Worm (Caenorhabditis elegans) whole organism, young adult: ENCODE measurements around the gene F01G10.10.
A peak's percentile ranks its signal among the peaks of the same experiment; 100 is the strongest.

Experiments
- B0035.1 ChIP-seq: sonication (generic microtip); optimal IDR thresholded peaks from 2 replicates; lab custom pipeline; 2016; ENCODE audit warnings: missing genetic modification characterization, mild to moderate bottlenecking, missing compliant biosample characterization, missing genotype, missing genetic modification reagents
- C17E4.6 ChIP-seq: fragments of 200-800 bp; sonication (Bioruptor generic); IDR thresholded peaks from 2 replicates; pipeline ENCODE4 v1.3.6; 2022; ENCODE audit warnings: missing genetic modification reagents, missing genetic modification characterization, missing compliant biosample characterization
- F23B12.7 ChIP-seq: sonication (generic microtip); optimal IDR thresholded peaks from 2 replicates; lab custom pipeline; 2017; ENCODE audit warnings: missing genetic modification characterization, mild to moderate bottlenecking, missing compliant biosample characterization, antibody characterized with exemption, moderate library complexity; ENCODE audit not compliant: insufficient read depth
- F33H1.4 ChIP-seq: fragments of 200-800 bp; sonication (Bioruptor generic); IDR thresholded peaks from 2 replicates; pipeline ENCODE4 v1.3.6; 2022; ENCODE audit warnings: missing genetic modification reagents, missing genetic modification characterization, missing compliant biosample characterization
- F49E8.2 ChIP-seq: sonication (generic microtip); optimal IDR thresholded peaks from 3 replicates; lab custom pipeline; 2017; ENCODE audit warnings: missing genetic modification characterization, mild to moderate bottlenecking, missing compliant biosample characterization, antibody characterized with exemption, moderate library complexity; ENCODE audit not compliant: insufficient read depth
- F52B5.7 ChIP-seq: sonication (generic microtip); optimal IDR thresholded peaks from 2 replicates; lab custom pipeline; 2016; ENCODE audit warnings: mild to moderate bottlenecking, missing genetic modification characterization, missing compliant biosample characterization
- F55B11.4 ChIP-seq: sonication (generic microtip); optimal IDR thresholded peaks from 2 replicates; lab custom pipeline; 2016; ENCODE audit warnings: missing compliant biosample characterization, missing genetic modification characterization, borderline replicate concordance; ENCODE audit not compliant: insufficient read depth
- F57C9.4 ChIP-seq: sonication (generic microtip); optimal IDR thresholded peaks from 2 replicates; lab custom pipeline; 2017; ENCODE audit warnings: mild to moderate bottlenecking, missing genetic modification characterization, missing compliant biosample characterization
- K12H6.12 ChIP-seq: fragments of 200-800 bp; sonication (Bioruptor generic); optimal IDR thresholded peaks from 2 replicates; lab custom pipeline; 2018; ENCODE audit warnings: mild to moderate bottlenecking, missing genetic modification characterization, missing compliant biosample characterization
- T07F8.4 ChIP-seq: sonication (generic microtip); optimal IDR thresholded peaks from 2 replicates; lab custom pipeline; 2016; ENCODE audit warnings: mild to moderate bottlenecking, missing genetic modification characterization, moderate library complexity, missing compliant biosample characterization
- Y53G8AR.9 ChIP-seq: fragments of 200-800 bp; sonication (Bioruptor generic); conservative IDR thresholded peaks from 2 replicates; pipeline ENCODE4 v1.3.6; 2022; ENCODE audit warnings: missing genetic modification reagents, missing genetic modification characterization, missing compliant biosample characterization
- Y67H2A.10 ChIP-seq: fragments of 200-800 bp; sonication (Bioruptor generic); conservative IDR thresholded peaks from 2 replicates; pipeline ENCODE4 v1.3.6; 2022; ENCODE audit warnings: missing genetic modification reagents, missing genetic modification characterization, missing compliant biosample characterization
- Y95B8A.8 ChIP-seq: fragments of 200-800 bp; sonication (Bioruptor generic); IDR thresholded peaks from 2 replicates; pipeline ENCODE4 v1.3.6; 2022; ENCODE audit warnings: missing genetic modification reagents, missing genetic modification characterization, missing compliant biosample characterization
- athp-1 ChIP-seq: sonication (generic microtip); optimal IDR thresholded peaks from 2 replicates; lab custom pipeline; 2017; ENCODE audit warnings: mild to moderate bottlenecking, missing genetic modification characterization, missing compliant biosample characterization
- bed-2 ChIP-seq: fragments of 200-800 bp; sonication (Bioruptor generic); IDR thresholded peaks from 2 replicates; pipeline ENCODE4 v1.3.6; 2022; ENCODE audit warnings: missing genetic modification reagents, missing genetic modification characterization, missing compliant biosample characterization
- ccch-3 ChIP-seq: fragments of 200-800 bp; sonication (Bioruptor generic); optimal IDR thresholded peaks from 2 replicates; lab custom pipeline; 2018; ENCODE audit warnings: mild to moderate bottlenecking, missing genetic modification characterization, missing compliant biosample characterization
- cebp-2 ChIP-seq: fragments of 200-800 bp; sonication (Bioruptor generic); IDR thresholded peaks from 2 replicates; pipeline ENCODE4 v1.3.6; 2022; ENCODE audit warnings: missing genetic modification characterization, missing compliant biosample characterization
- ceh-27 ChIP-seq: fragments of 200-800 bp; sonication (Bioruptor generic); optimal IDR thresholded peaks from 2 replicates; lab custom pipeline; 2018; ENCODE audit warnings: mild to moderate bottlenecking, missing genetic modification characterization, moderate library complexity, missing compliant biosample characterization
- ceh-79 ChIP-seq: sonication (generic microtip); optimal IDR thresholded peaks from 2 replicates; lab custom pipeline; 2017; ENCODE audit warnings: mild to moderate bottlenecking, missing genetic modification characterization, missing compliant biosample characterization
- ceh-91 ChIP-seq: fragments of 200-800 bp; sonication (Bioruptor generic); IDR thresholded peaks from 2 replicates; pipeline ENCODE4 v1.3.6; 2022; ENCODE audit warnings: missing genetic modification reagents, missing genetic modification characterization, missing compliant biosample characterization
- dox-1 ChIP-seq: fragments of 200-800 bp; sonication (Bioruptor generic); IDR thresholded peaks from 2 replicates; pipeline ENCODE4 v1.3.6; 2022; ENCODE audit warnings: missing genetic modification reagents, missing genetic modification characterization, missing compliant biosample characterization
- egl-18 ChIP-seq: fragments of 200-800 bp; sonication (Bioruptor generic); IDR thresholded peaks from 2 replicates; pipeline ENCODE4 v1.3.6; 2022; ENCODE audit warnings: missing genetic modification reagents, missing genetic modification characterization, missing compliant biosample characterization
- egl-44 ChIP-seq: fragments of 200-800 bp; sonication (Bioruptor generic); IDR thresholded peaks from 2 replicates; pipeline ENCODE4 v1.3.6; 2022; ENCODE audit warnings: missing genetic modification reagents, missing genetic modification characterization, missing compliant biosample characterization
- ekl-4 ChIP-seq: fragments of 200-800 bp; sonication (Bioruptor generic); IDR thresholded peaks from 2 replicates; pipeline ENCODE4 v1.3.6; 2022; ENCODE audit warnings: missing genetic modification reagents, missing genetic modification characterization, missing compliant biosample characterization
- ets-4 ChIP-seq: fragments of 200-800 bp; sonication (Bioruptor generic); optimal IDR thresholded peaks from 2 replicates; lab custom pipeline; 2018; ENCODE audit warnings: mild to moderate bottlenecking, missing genetic modification characterization, missing compliant biosample characterization
- hrde-1 ChIP-seq: sonication (generic microtip); optimal IDR thresholded peaks from 2 replicates; lab custom pipeline; 2016; ENCODE audit warnings: missing genetic modification characterization, mild to moderate bottlenecking, missing compliant biosample characterization, moderate library complexity, missing genotype, missing genetic modification reagents, borderline replicate concordance
- let-526 ChIP-seq: fragments of 200-800 bp; sonication (Bioruptor generic); IDR thresholded peaks from 2 replicates; pipeline ENCODE4 v1.3.6; 2022; ENCODE audit warnings: missing genetic modification reagents, missing genetic modification characterization, missing compliant biosample characterization
- lin-35 ChIP-seq, 3 experiments: fragments of 150-350 bp in 2 of 3; sonication (generic microtip) in 1 of 3; optimal IDR thresholded peaks; 2 replicates each; lab custom pipeline; 2014 to 2018; ENCODE audit warnings: missing biosample characterization in 3 of 3, missing genetic modification characterization in 3 of 3, missing genetic modification reagents in 3 of 3
- mel-28 ChIP-seq: sonication (generic microtip); optimal IDR thresholded peaks from 2 replicates; lab custom pipeline; 2016; ENCODE audit warnings: borderline replicate concordance, mild to moderate bottlenecking, missing genetic modification characterization, missing compliant biosample characterization
- nfyb-1 ChIP-seq: fragments of 200-800 bp; sonication (Bioruptor generic); IDR thresholded peaks from 2 replicates; pipeline ENCODE4 v1.3.6; 2022; ENCODE audit warnings: missing genetic modification reagents, missing genetic modification characterization, missing compliant biosample characterization
- nhr-120 ChIP-seq: fragments of 200-800 bp; sonication (Bioruptor generic); IDR thresholded peaks from 2 replicates; pipeline ENCODE4 v1.3.6; 2022; ENCODE audit warnings: missing genetic modification characterization, missing compliant biosample characterization
- nhr-80 ChIP-seq: sonication (generic microtip); optimal IDR thresholded peaks from 2 replicates; lab custom pipeline; 2016; ENCODE audit warnings: missing genetic modification characterization, missing compliant biosample characterization
- nhr-90 ChIP-seq: sonication (generic microtip); optimal IDR thresholded peaks from 2 replicates; lab custom pipeline; 2016; ENCODE audit warnings: missing genotype, mild to moderate bottlenecking, missing genetic modification characterization, missing compliant biosample characterization
- pbrm-1 ChIP-seq: fragments of 200-800 bp; sonication (Bioruptor generic); IDR thresholded peaks from 2 replicates; pipeline ENCODE4 v1.3.6; 2022; ENCODE audit warnings: missing genetic modification reagents, missing genetic modification characterization, missing compliant biosample characterization
- sdz-38 ChIP-seq: sonication (generic microtip); optimal IDR thresholded peaks from 2 replicates; lab custom pipeline; 2016; ENCODE audit warnings: missing genotype, missing genetic modification characterization, missing compliant biosample characterization
- snpc-3.4 ChIP-seq: sonication (generic microtip); optimal IDR thresholded peaks from 2 replicates; lab custom pipeline; 2017; ENCODE audit warnings: missing genetic modification characterization, mild to moderate bottlenecking, missing compliant biosample characterization, antibody characterized with exemption, moderate library complexity, missing genotype, missing genetic modification reagents
- snpc-4 ChIP-seq, 5 experiments: fragments of 150-350 bp in 1 of 5; sonication (generic microtip) in 4 of 5; optimal IDR thresholded peaks; 2 replicates each; lab custom pipeline; 2014 to 2018; ENCODE audit warnings: missing genetic modification characterization in 5 of 5, missing biosample characterization in 3 of 5, antibody characterized with exemption in 2 of 5, mild to moderate bottlenecking in 2 of 5, missing compliant biosample characterization in 2 of 5, missing genotype in 2 of 5, moderate library complexity in 2 of 5, missing genetic modification reagents in 1 of 5
- unc-62 ChIP-seq: fragments of 150-350 bp; optimal IDR thresholded peaks from 2 replicates; lab custom pipeline; 2014; ENCODE audit warnings: missing biosample characterization, missing genetic modification reagents, missing genetic modification characterization
- zim-3 ChIP-seq: sonication (generic microtip); optimal IDR thresholded peaks from 2 replicates; lab custom pipeline; 2017; ENCODE audit warnings: mild to moderate bottlenecking, missing genetic modification characterization, moderate library complexity, missing compliant biosample characterization
- ztf-18 ChIP-seq: sonication (generic microtip); optimal IDR thresholded peaks from 2 replicates; lab custom pipeline; 2016; ENCODE audit warnings: missing genotype, mild to moderate bottlenecking, missing genetic modification characterization, missing compliant biosample characterization

The F01G10.10 gene

ce11 chrIV:10216704-10217296, 29.2 kb upstream of the F01G10.10 start (continued):
- TF ChIP-seq T07F8.4 (no peak), Y95B8A.8 (GFP tag; lab: Robert Waterston, UW) (no peak), pbrm-1 (peak; percentile 49; the same call in 1 of the 2 replicates), mel-28 (no peak), nhr-90 (tag; lab: Kevin White, UChicago) (no peak), ccch-3 (GFP tag; lab: Kevin White, UChicago) (no peak), sdz-38 (tag; lab: Kevin White, UChicago) (no peak)
- TF ChIP-seq, all 124 proteins: peak for 12

ce11 chrIV:10219208-10219607, 26.8 kb upstream of the F01G10.10 start, which contains the start of gene qns-1:
Gene qns-1, minus strand, starts transcription at chrIV:10219308.
- no peak for TF ChIP-seq C17E4.6 (GFP tag; lab: Robert Waterston, UW)
- peak in 1 of 3 experiments; percentile 12 for TF ChIP-seq lin-35 (GFP tag; optimal IDR thresholded peaks at IDR 0.05; lab: Kevin White, UChicago)
- no peak for TF ChIP-seq zim-3 (tag; lab: Kevin White, UChicago)
- TF ChIP-seq snpc-3.4 (tag; lab: Kevin White, UChicago): peak; percentile 15

ce11 chrIV:10221187-10221586, 24.8 kb upstream of the F01G10.10 start, which contains the start of gene tram-1:
Gene tram-1, minus strand, starts transcription at chrIV:10221287.
- no peak for TF ChIP-seq ekl-4 (GFP tag; lab: Robert Waterston, UW)
- TF ChIP-seq F23B12.7 (tag; lab: Kevin White, UChicago): no peak
- no peak for TF ChIP-seq ceh-91 (GFP tag; lab: Robert Waterston, UW)
- TF ChIP-seq cebp-2: no peak
- TF ChIP-seq Y53G8AR.9 (GFP tag; lab: Robert Waterston, UW): no peak
- TF ChIP-seq unc-62: no peak
- TF ChIP-seq egl-18 (GFP tag; lab: Robert Waterston, UW): no peak
- TF ChIP-seq, all 124 proteins: peak for 0

ce11 chrIV:10222122-10222589, 23.8 kb upstream of the F01G10.10 start, which contains the start of gene C24F3.2:
Gene C24F3.2, plus strand, starts transcription at chrIV:10222539.
- TF ChIP-seq ceh-27: no peak
- no peak for TF ChIP-seq nfyb-1 (GFP tag; lab: Robert Waterston, UW)
- no peak for TF ChIP-seq ets-4 (GFP tag; lab: Kevin White, UChicago)
- no peak for TF ChIP-seq F55B11.4 (tag; lab: Kevin White, UChicago)
- TF ChIP-seq B0035.1 (tag; lab: Kevin White, UChicago): no peak
- no peak for TF ChIP-seq ceh-79 (tag; lab: Kevin White, UChicago)
- no peak for TF ChIP-seq egl-44 (GFP tag; lab: Robert Waterston, UW)
- no peak for TF ChIP-seq nhr-120 (GFP tag; lab: Robert Waterston, UW)
- peak; percentile 74 for TF ChIP-seq K12H6.12 (tag; lab: Kevin White, UChicago)
- no peak for TF ChIP-seq F52B5.7
- TF ChIP-seq lin-35 (GFP tag; optimal IDR thresholded peaks at IDR 0.05; lab: Kevin White, UChicago): peak in 1 of 3 experiments; percentile 46
- no peak for TF ChIP-seq nhr-90 (tag; lab: Kevin White, UChicago)
- no peak for TF ChIP-seq Y53G8AR.9 (GFP tag; lab: Robert Waterston, UW)
- no peak for TF ChIP-seq zim-3 (tag; lab: Kevin White, UChicago)
- TF ChIP-seq dox-1 (GFP tag; lab: Robert Waterston, UW): no peak; the same call in none of the 2 replicates
- TF ChIP-seq unc-62: no peak
- no peak for TF ChIP-seq hrde-1
- no peak for TF ChIP-seq F49E8.2 (tag; lab: Kevin White, UChicago)
- no peak for TF ChIP-seq T07F8.4
- TF ChIP-seq ztf-18: peak; percentile 30
- TF ChIP-seq F57C9.4 (tag; lab: Kevin White, UChicago): no peak
- no peak for TF ChIP-seq snpc-4 (GFP tag; optimal IDR thresholded peaks at IDR 0.05; lab: Kevin White, UChicago)
- peak in 1 of 4 experiments; percentile 20 for TF ChIP-seq snpc-4 (tag; optimal IDR thresholded peaks at IDR 0.05; lab: Kevin White, UChicago)
- no peak for TF ChIP-seq athp-1
- no peak; the same call in 1 of the 2 replicates for TF ChIP-seq let-526 (GFP tag; lab: Robert Waterston, UW)
- TF ChIP-seq bed-2 (GFP tag; lab: Robert Waterston, UW): no peak
- peak; percentile 69 for TF ChIP-seq nhr-80
- 0 out of 2 replicates have a peak, but pooled peaks have one; percentile 32 for TF ChIP-seq pbrm-1
- TF ChIP-seq Y67H2A.10 (GFP tag; lab: Robert Waterston, UW): no peak
- no peak for TF ChIP-seq F33H1.4 (GFP tag; lab: Robert Waterston, UW)
